Fruit fly (Drosophila melanogaster): ENCODE results near the gene CG5070.
A peak's percentile ranks its signal among the peaks of the same experiment; 100 is the strongest.

Gene CG5070

dm6 chrX:17170484-17170944 lies 32.4 kb upstream of the CG5070 start:
- TF ChIP-seq CG32264 (GFP tag; optimal IDR thresholded peaks at IDR 0.05) (no peak), Rel (GFP tag; optimal IDR thresholded peaks at IDR 0.05) (no peak), Rel (tag; optimal IDR thresholded peaks at IDR 0.05) (peak; percentile 37), dsf (GFP tag; optimal IDR thresholded peaks at IDR 0.05; ENCODE audit: borderline replicate concordance) (no peak), fru (GFP tag; optimal IDR thresholded peaks at IDR 0.05) (peak; percentile 31), GATAd (GFP tag; optimal IDR thresholded peaks at IDR 0.05) (no peak), psq (GFP tag; optimal IDR thresholded peaks at IDR 0.05) (peak; percentile 62), h (GFP tag; optimal IDR thresholded peaks at IDR 0.05) (peak; percentile 32), Abd-B (GFP tag; optimal IDR thresholded peaks at IDR 0.05) (no peak), sage (GFP tag; optimal IDR thresholded peaks at IDR 0.05) (no peak), Hr78 (GFP tag; optimal IDR thresholded peaks at IDR 0.05) (no peak), ey (GFP tag; optimal IDR thresholded peaks at IDR 0.05) (no peak), br (GFP tag; optimal IDR thresholded peaks at IDR 0.05) (no peak), OdsH (GFP tag; optimal IDR thresholded peaks at IDR 0.05) (peak; percentile 3), Sp1 (GFP tag; optimal IDR thresholded peaks at IDR 0.05) (peak; percentile 72), Mio (GFP tag; optimal IDR thresholded peaks at IDR 0.05) (no peak), jim (GFP tag; optimal IDR thresholded peaks at IDR 0.05) (no peak), usp (GFP tag; optimal IDR thresholded peaks at IDR 0.05) (no peak), CG9705 (GFP tag; optimal IDR thresholded peaks at IDR 0.05) (peak; percentile 31), tai (GFP tag; optimal IDR thresholded peaks at IDR 0.05) (no peak), Dfd (GFP tag; optimal IDR thresholded peaks at IDR 0.05) (no peak), N (GFP tag; optimal IDR thresholded peaks at IDR 0.05) (no peak), Myc (optimal IDR thresholded peaks at IDR 0.05) (no peak), CrebA (GFP tag; optimal IDR thresholded peaks at IDR 0.05; ENCODE audit: borderline replicate concordance) (peak; percentile 13), pan (optimal IDR thresholded peaks at IDR 0.05) (no peak), woc (GFP tag; optimal IDR thresholded peaks at IDR 0.05) (no peak), Dif (GFP tag; optimal IDR thresholded peaks at IDR 0.05; ENCODE audit: partially characterized antibody) (peak; percentile 88), lola (GFP tag; optimal IDR thresholded peaks at IDR 0.05) (no peak), rgr (GFP tag; optimal IDR thresholded peaks at IDR 0.05) (peak; percentile 33), Vsx2 (GFP tag; optimal IDR thresholded peaks at IDR 0.05; ENCODE audit: partially characterized antibody) (peak; percentile 69), dl (GFP tag; optimal IDR thresholded peaks at IDR 0.05; ENCODE audit: insufficient read depth in 1 of 2, partially characterized antibody in 2 of 2) (peak; percentile 75 to 87), sv (GFP tag; optimal IDR thresholded peaks at IDR 0.05) (no peak), HLH106 (tag; optimal IDR thresholded peaks at IDR 0.05) (peak; percentile 76), foxo (GFP tag; optimal IDR thresholded peaks at IDR 0.05) (peak in 1 of 2 experiments; percentile 57), brk (GFP tag; optimal IDR thresholded peaks at IDR 0.05) (no peak), Hnf4 (GFP tag; optimal IDR thresholded peaks at IDR 0.05) (no peak), dmrt93B (GFP tag; optimal IDR thresholded peaks at IDR 0.05) (peak; percentile 21), Hr83 (GFP tag; optimal IDR thresholded peaks at IDR 0.05; ENCODE audit: poor library complexity, severe bottlenecking) (no peak), Jra (GFP tag; optimal IDR thresholded peaks at IDR 0.05) (no peak)

- TF ChIP-seq woc (GFP tag; optimal IDR thresholded peaks at IDR 0.05) (peak; percentile 52), Hnf4 (GFP tag; optimal IDR thresholded peaks at IDR 0.05) (peak; percentile 50), ey (GFP tag; optimal IDR thresholded peaks at IDR 0.05) (peak; percentile 55), HLH106 (tag; optimal IDR thresholded peaks at IDR 0.05) (peak; percentile 54), dmrt93B (GFP tag; optimal IDR thresholded peaks at IDR 0.05) (peak; percentile 18), pan (optimal IDR thresholded peaks at IDR 0.05) (no peak), Hr83 (GFP tag; optimal IDR thresholded peaks at IDR 0.05; ENCODE audit: poor library complexity, severe bottlenecking) (no peak), br (GFP tag; optimal IDR thresholded peaks at IDR 0.05) (peak; percentile 46), dsf (GFP tag; optimal IDR thresholded peaks at IDR 0.05; ENCODE audit: borderline replicate concordance) (no peak), fru (GFP tag; optimal IDR thresholded peaks at IDR 0.05) (peak; percentile 40), h (GFP tag; optimal IDR thresholded peaks at IDR 0.05) (peak; percentile 47), rgr (GFP tag; optimal IDR thresholded peaks at IDR 0.05) (peak; percentile 36), OdsH (GFP tag; optimal IDR thresholded peaks at IDR 0.05) (peak; percentile 6), foxo (GFP tag; optimal IDR thresholded peaks at IDR 0.05) (peak in 1 of 2 experiments; percentile 62)
These were observed 30.8 kb upstream of the CG5070 start for dm6 chrX:17172123-17172522.

Data from whole organism, wandering third instar larva.